Fruit fly (Drosophila melanogaster) whole organism, embryonic: ENCODE measurements around the gene CG17108.
A peak's percentile ranks its signal among the peaks of the same experiment; 100 is the strongest.

Source experiments
- Awh ChIP-seq: fragments of 200-800 bp; sonication (Bioruptor generic); IDR thresholded peaks from 2 replicates; pipeline ENCODE4, ENCODE4 v1.3.6; 2022; ENCODE audit warnings: missing biosample characterization, missing genetic modification characterization
- Bgb ChIP-seq: fragments of 200-800 bp; sonication (Bioruptor generic); IDR thresholded peaks from 2 replicates; pipeline ENCODE4 v1.3.6; 2022; ENCODE audit warnings: missing biosample characterization, missing genetic modification characterization; ENCODE audit not compliant: partially characterized antibody
- Blimp-1 ChIP-seq: fragments of 200-800 bp; sonication (Bioruptor generic); optimal IDR thresholded peaks from 3 replicates; lab custom pipeline; 2018; ENCODE audit warnings: missing biosample characterization, missing genetic modification characterization, mild to moderate bottlenecking, moderate library complexity, missing genetic modification reagents
- CG12236 ChIP-seq: fragments of 200-800 bp; sonication (Bioruptor generic); optimal IDR thresholded peaks from 2 replicates; lab custom pipeline; 2016; ENCODE audit warnings: missing biosample characterization, missing genetic modification characterization
- CG1233 ChIP-seq: fragments of 200-800 bp; sonication (Bioruptor generic); optimal IDR thresholded peaks from 4 replicates; lab custom pipeline; 2018; ENCODE audit warnings: missing biosample characterization, mild to moderate bottlenecking, missing genetic modification characterization
- CG17186 ChIP-seq: fragments of 200-800 bp; sonication (Bioruptor generic); optimal IDR thresholded peaks from 3 replicates; lab custom pipeline; 2017; ENCODE audit warnings: missing biosample characterization, missing genetic modification reagents, missing genetic modification characterization
- CG17359 ChIP-seq: fragments of 200-800 bp; sonication (Bioruptor generic); optimal IDR thresholded peaks from 3 replicates; lab custom pipeline; 2018; ENCODE audit warnings: missing biosample characterization, mild to moderate bottlenecking, missing genetic modification characterization, moderate library complexity
- CG17385 ChIP-seq: fragments of 200-800 bp; sonication (Bioruptor generic); optimal IDR thresholded peaks from 3 replicates; lab custom pipeline; 2018; ENCODE audit warnings: missing biosample characterization, mild to moderate bottlenecking, missing genetic modification characterization
- CG2116 ChIP-seq: fragments of 200-800 bp; sonication (Bioruptor generic); optimal IDR thresholded peaks from 3 replicates; lab custom pipeline; 2018; ENCODE audit warnings: missing biosample characterization, mild to moderate bottlenecking, missing genetic modification characterization
- CG32532 ChIP-seq: fragments of 200-800 bp; sonication (Bioruptor generic); IDR thresholded peaks from 2 replicates; pipeline ENCODE4 v1.3.6; 2022; ENCODE audit warnings: missing biosample characterization, missing genetic modification characterization
- CG34376 ChIP-seq: fragments of 200-800 bp; sonication (Bioruptor generic); optimal IDR thresholded peaks from 2 replicates; lab custom pipeline; 2018; ENCODE audit warnings: missing biosample characterization, mild to moderate bottlenecking, missing genetic modification characterization
- CG5245 ChIP-seq: fragments of 200-800 bp; sonication (Bioruptor generic); optimal IDR thresholded peaks from 3 replicates; lab custom pipeline; 2016; ENCODE audit warnings: missing biosample characterization, missing genetic modification characterization
- CG6765 ChIP-seq: fragments of 200-800 bp; sonication (Bioruptor generic); optimal IDR thresholded peaks from 3 replicates; lab custom pipeline; 2017; ENCODE audit warnings: missing biosample characterization, mild to moderate bottlenecking, missing genetic modification characterization
- CG7372 ChIP-seq: fragments of 200-800 bp; sonication (Bioruptor generic); IDR thresholded peaks from 2 replicates; pipeline ENCODE4 v1.3.6; 2022; ENCODE audit warnings: missing biosample characterization, missing genetic modification characterization
- CG7745 ChIP-seq: fragments of 200-800 bp; sonication (Bioruptor generic); optimal IDR thresholded peaks from 2 replicates; lab custom pipeline; 2018; ENCODE audit warnings: missing biosample characterization, mild to moderate bottlenecking, missing genetic modification characterization, moderate library complexity
- CG8290 ChIP-seq, 3 experiments: fragments of 200-800 bp; sonication (Bioruptor generic); optimal IDR thresholded peaks; 2 replicates each; lab custom pipeline; 2016 to 2019; ENCODE audit warnings: missing biosample characterization in 3 of 3, missing genetic modification characterization in 3 of 3, mild to moderate bottlenecking in 2 of 3, moderate library complexity in 1 of 3
- CG9609 ChIP-seq: fragments of 200-800 bp; sonication (Bioruptor generic); optimal IDR thresholded peaks from 3 replicates; lab custom pipeline; 2016; ENCODE audit warnings: missing biosample characterization, missing genetic modification characterization
- Doc3 ChIP-seq: fragments of 200-800 bp; sonication (Bioruptor generic); IDR thresholded peaks from 3 replicates; pipeline ENCODE4 v1.3.6; 2022; ENCODE audit warnings: missing biosample characterization, missing genetic modification characterization; ENCODE audit not compliant: partially characterized antibody
- Ets97D ChIP-seq: fragments of 200-800 bp; sonication (Bioruptor generic); optimal IDR thresholded peaks from 3 replicates; lab custom pipeline; 2016; ENCODE audit warnings: missing biosample characterization, missing genetic modification characterization
- Fer1 ChIP-seq: fragments of 200-800 bp; sonication (Bioruptor generic); optimal IDR thresholded peaks from 2 replicates; lab custom pipeline; 2017; ENCODE audit warnings: missing biosample characterization, mild to moderate bottlenecking, missing genetic modification characterization
- Gsc ChIP-seq: fragments of 200-800 bp; sonication (Bioruptor generic); IDR thresholded peaks from 2 replicates; pipeline ENCODE4 v1.3.6; 2022; ENCODE audit warnings: missing biosample characterization, missing genetic modification characterization
- H15 ChIP-seq: fragments of 200-800 bp; sonication (Bioruptor generic); IDR thresholded peaks from 3 replicates; pipeline ENCODE4 v1.3.6; 2022; ENCODE audit warnings: missing biosample characterization, missing genetic modification characterization
- Max ChIP-seq: fragments of 200-800 bp; sonication (Bioruptor generic); optimal IDR thresholded peaks from 2 replicates; lab custom pipeline; 2016; ENCODE audit warnings: missing biosample characterization, mild to moderate bottlenecking, missing genetic modification characterization
- Nf-YA ChIP-seq: fragments of 200-800 bp; sonication (Bioruptor generic); IDR thresholded peaks from 2 replicates; pipeline ENCODE4 v1.3.6; 2022; ENCODE audit warnings: missing biosample characterization, missing genetic modification characterization
- Oli ChIP-seq: fragments of 200-800 bp; sonication (Bioruptor generic); optimal IDR thresholded peaks from 2 replicates; lab custom pipeline; 2018; ENCODE audit warnings: missing biosample characterization, mild to moderate bottlenecking, missing genetic modification characterization, moderate library complexity
- PHDP ChIP-seq: fragments of 200-800 bp; sonication (Bioruptor generic); optimal IDR thresholded peaks from 3 replicates; lab custom pipeline; 2018; ENCODE audit warnings: missing biosample characterization, mild to moderate bottlenecking, missing genetic modification characterization, moderate library complexity
- Rx ChIP-seq: fragments of 200-800 bp; sonication (Bioruptor generic); IDR thresholded peaks from 2 replicates; pipeline ENCODE4 v1.3.6; 2022; ENCODE audit warnings: missing biosample characterization, missing genetic modification characterization
- Sox102F ChIP-seq: fragments of 200-800 bp; sonication (Bioruptor generic); optimal IDR thresholded peaks from 2 replicates; lab custom pipeline; 2018; ENCODE audit warnings: missing biosample characterization, mild to moderate bottlenecking, missing genetic modification characterization, moderate library complexity
- Spps ChIP-seq: fragments of 200-800 bp; sonication (Bioruptor generic); optimal IDR thresholded peaks from 2 replicates; lab custom pipeline; 2018; ENCODE audit warnings: missing biosample characterization, mild to moderate bottlenecking, missing genetic modification characterization
- Tbp ChIP-seq: fragments of >200 bp; optimal IDR thresholded peaks from 2 replicates; lab custom pipeline; 2018; ENCODE audit warnings: missing biosample characterization, missing genetic modification characterization
- YL-1 ChIP-seq: fragments of 200-800 bp; sonication (Bioruptor generic); optimal IDR thresholded peaks from 3 replicates; lab custom pipeline; 2017; ENCODE audit warnings: missing biosample characterization, mild to moderate bottlenecking, missing genetic modification characterization
- aop ChIP-seq: fragments of 200-800 bp; sonication (Bioruptor generic); IDR thresholded peaks from 2 replicates; pipeline ENCODE4 v1.3.6; 2022; ENCODE audit warnings: missing biosample characterization, missing genetic modification characterization
- ato ChIP-seq: fragments of 200-800 bp; sonication (Bioruptor generic); IDR thresholded peaks from 2 replicates; pipeline ENCODE4 v1.3.6; 2022; ENCODE audit warnings: missing biosample characterization, missing genetic modification characterization; ENCODE audit not compliant: partially characterized antibody
- cg ChIP-seq: fragments of 200-800 bp; sonication (Bioruptor generic); optimal IDR thresholded peaks from 3 replicates; lab custom pipeline; 2019; ENCODE audit warnings: missing biosample characterization, mild to moderate bottlenecking, missing genetic modification characterization, moderate library complexity
- dpn ChIP-seq, 2 experiments: fragments of 200-800 bp; sonication (Bioruptor generic); optimal IDR thresholded peaks; 3 replicates each; lab custom pipeline; 2016; ENCODE audit warnings: missing biosample characterization in 2 of 2, missing genetic modification characterization in 2 of 2
- h ChIP-seq: fragments of >200 bp; optimal IDR thresholded peaks from 2 replicates; lab custom pipeline; 2017
- lab ChIP-seq: fragments of 200-800 bp; sonication (Bioruptor generic); optimal IDR thresholded peaks from 3 replicates; lab custom pipeline; 2017; ENCODE audit warnings: missing biosample characterization, missing genetic modification characterization, mild to moderate bottlenecking, moderate library complexity, missing genetic modification reagents
- lov ChIP-seq, 2 experiments: fragments of 200-800 bp in 1 of 2; fragments of >200 bp in 1 of 2; sonication (Bioruptor generic) in 1 of 2; IDR thresholded peaks in 1 of 2; optimal IDR thresholded peaks in 1 of 2; 2 replicates in 1 of 2; 3 replicates in 1 of 2; pipeline versions ENCODE4 v1.3.6 to Lab custom; 2017 to 2022; ENCODE audit warnings: missing biosample characterization in 1 of 2, missing genetic modification characterization in 1 of 2
- mam ChIP-seq: fragments of 200-800 bp; sonication (Bioruptor generic); optimal IDR thresholded peaks from 3 replicates; lab custom pipeline; 2016; ENCODE audit warnings: missing biosample characterization, missing genetic modification characterization
- prd ChIP-seq, 3 experiments: fragments of >200 bp in 2 of 3; fragments of 200-800 bp in 1 of 3; sonication (Bioruptor generic) in 1 of 3; optimal IDR thresholded peaks in 2 of 3; IDR thresholded peaks in 1 of 3; 2 replicates in 2 of 3; 3 replicates in 1 of 3; pipeline versions ENCODE4 v1.3.6 to Lab custom; 2017 to 2022; ENCODE audit warnings: missing biosample characterization in 1 of 3, missing genetic modification characterization in 1 of 3
- repo ChIP-seq: fragments of 200-800 bp; sonication (Bioruptor generic); optimal IDR thresholded peaks from 2 replicates; lab custom pipeline; 2016; ENCODE audit warnings: missing biosample characterization, missing genetic modification characterization
- ro ChIP-seq: fragments of 200-800 bp; sonication (Bioruptor generic); IDR thresholded peaks from 2 replicates; pipeline ENCODE4 v1.3.6; 2022; ENCODE audit warnings: missing biosample characterization, missing genetic modification characterization
- stc ChIP-seq: fragments of 200-800 bp; sonication (Bioruptor generic); IDR thresholded peaks from 2 replicates; pipeline ENCODE4 v1.3.6; 2022; ENCODE audit warnings: missing biosample characterization, missing genetic modification characterization
- tin ChIP-seq: fragments of 200-800 bp; sonication (Bioruptor generic); optimal IDR thresholded peaks from 3 replicates; lab custom pipeline; 2016; ENCODE audit warnings: missing biosample characterization, missing genetic modification characterization
- tio ChIP-seq: fragments of 200-800 bp; sonication (Bioruptor generic); optimal IDR thresholded peaks from 2 replicates; lab custom pipeline; 2017; ENCODE audit warnings: missing biosample characterization, missing genetic modification characterization, inconsistent platforms
- trem ChIP-seq: fragments of 200-800 bp; optimal IDR thresholded peaks from 3 replicates; lab custom pipeline; 2019; ENCODE audit warnings: missing biosample characterization, mild to moderate bottlenecking, missing genetic modification characterization, moderate library complexity

Gene CG17108

dm6 chr2L:10736993-10737756 lies 43.3 kb upstream of the CG17108 start, which contains the start of the genes Vha16-5 and CG12299 (continued):
- peak; percentile 91 for TF ChIP-seq Sox102F (GFP tag; lab: Kevin White, UChicago)
- TF ChIP-seq, all 482 proteins: peak for 356

- TF ChIP-seq CG7372 (GFP tag; lab: Robert Waterston, UW), result no peak
- no peak for TF ChIP-seq repo (GFP tag; lab: Kevin White, UChicago)
- peak; percentile 36 for TF ChIP-seq trem (tag; lab: Kevin White, UChicago)
- TF ChIP-seq Rx (GFP tag; lab: Robert Waterston, UW), result no peak
- TF ChIP-seq prd (optimal IDR thresholded peaks at IDR 0.05; lab: Kevin White, UChicago), result no peak
- TF ChIP-seq prd (GFP tag; IDR thresholded peaks at IDR 0.05; lab: Robert Waterston, UW), result peak; percentile 31; the same call in 1 of the 3 replicates
- TF ChIP-seq lab (GFP tag; lab: Kevin White, UChicago), result no peak
- peak; percentile 45 for TF ChIP-seq mam
- TF ChIP-seq CG1233 (GFP tag; lab: Kevin White, UChicago), result no peak
- TF ChIP-seq ro (GFP tag; lab: Robert Waterston, UW), result no peak
- TF ChIP-seq Max (GFP tag; lab: Kevin White, UChicago), result no peak
- no peak for TF ChIP-seq CG17359 (tag; lab: Kevin White, UChicago)
- TF ChIP-seq Spps (tag; lab: Kevin White, UChicago), result no peak
- no peak for TF ChIP-seq aop
- no peak for TF ChIP-seq Tbp (GFP tag; lab: Kevin White, UChicago)
- TF ChIP-seq CG7745 (tag; lab: Kevin White, UChicago), result no peak
- no peak for TF ChIP-seq tio (GFP tag; lab: Kevin White, UChicago)
- no peak for TF ChIP-seq Fer1
- TF ChIP-seq Awh (GFP tag; lab: Robert Waterston, UW), result no peak
- no peak for TF ChIP-seq Gsc (GFP tag; lab: Robert Waterston, UW)
- TF ChIP-seq CG17186 (GFP tag; lab: Kevin White, UChicago), result no peak
- no peak for TF ChIP-seq lov (optimal IDR thresholded peaks at IDR 0.05; lab: Kevin White, UChicago)
- TF ChIP-seq lov (GFP tag; IDR thresholded peaks at IDR 0.05; lab: Robert Waterston, UW), result no peak
- peak; percentile 19 for TF ChIP-seq CG2116 (GFP tag; lab: Kevin White, UChicago)
- TF ChIP-seq CG34376 (GFP tag; lab: Kevin White, UChicago), result no peak
- TF ChIP-seq Nf-YA, result no peak
- TF ChIP-seq dpn (GFP tag; optimal IDR thresholded peaks at IDR 0.05; lab: Kevin White, UChicago), result no peak
- peak; percentile 4 for TF ChIP-seq PHDP (tag; lab: Kevin White, UChicago)
- TF ChIP-seq stc, result no peak
- peak; percentile 11 for TF ChIP-seq YL-1 (GFP tag; lab: Kevin White, UChicago)
- TF ChIP-seq ato (GFP tag; lab: Robert Waterston, UW), result 0 out of 2 replicates have a peak, but pooled peaks have one; percentile 24
- 0 out of 2 replicates have a peak, but pooled peaks have one; percentile 14 for TF ChIP-seq CG32532
- no peak for TF ChIP-seq cg (GFP tag; lab: Kevin White, UChicago)
- peak; percentile 4 for TF ChIP-seq CG9609
- TF ChIP-seq CG6765, result no peak
- no peak for TF ChIP-seq CG8290 (GFP tag; optimal IDR thresholded peaks at IDR 0.05; lab: Kevin White, UChicago)
- TF ChIP-seq CG8290 (tag; optimal IDR thresholded peaks at IDR 0.05; lab: Kevin White, UChicago), result no peak
- TF ChIP-seq H15 (GFP tag; lab: Robert Waterston, UW), result no peak
- no peak for TF ChIP-seq CG5245 (GFP tag; lab: Kevin White, UChicago)
- TF ChIP-seq Doc3 (GFP tag; lab: Robert Waterston, UW), result no peak
- TF ChIP-seq tin (GFP tag; lab: Kevin White, UChicago), result no peak
- no peak for TF ChIP-seq h
- no peak for TF ChIP-seq CG12236 (GFP tag; lab: Kevin White, UChicago)
- no peak for TF ChIP-seq Blimp-1
- no peak for TF ChIP-seq Oli (tag; lab: Kevin White, UChicago)
- TF ChIP-seq CG17385 (GFP tag; lab: Kevin White, UChicago), result no peak
- TF ChIP-seq Bgb (GFP tag; lab: Robert Waterston, UW), result no peak
- TF ChIP-seq Ets97D (GFP tag; lab: Kevin White, UChicago), result peak; percentile 8
Measured at dm6 chr2L:10735923-10736322, 42.0 kb upstream of the CG17108 start, which contains the start of gene Nup107. Gene Nup107, minus strand, starts transcription at chr2L:10736071.
